Worm (Caenorhabditis elegans) whole organism, early embryonic: ENCODE results near the gene K10G4.5.

Experiments used
- B0310.2 ChIP-seq: sonication (generic microtip); optimal IDR thresholded peaks from 2 replicates; lab custom pipeline; 2016; ENCODE audit warnings: mild to moderate bottlenecking, missing genetic modification characterization, missing compliant biosample characterization
- F13C5.2 ChIP-seq: sonication (generic microtip); optimal IDR thresholded peaks from 2 replicates; lab custom pipeline; 2017; ENCODE audit warnings: mild to moderate bottlenecking, missing genetic modification characterization, inconsistent platforms, missing compliant biosample characterization
- aly-1 ChIP-seq: sonication (generic microtip); optimal IDR thresholded peaks from 2 replicates; lab custom pipeline; 2016; ENCODE audit warnings: missing genetic modification characterization, missing compliant biosample characterization
- ama-1 ChIP-seq: fragments of 150-350 bp; optimal IDR thresholded peaks from 2 replicates; lab custom pipeline; 2014
- ceh-36 ChIP-seq: sonication (generic microtip); optimal IDR thresholded peaks from 2 replicates; lab custom pipeline; 2016; ENCODE audit warnings: missing genetic modification characterization, inconsistent platforms, missing compliant biosample characterization
- flt-1 ChIP-seq: fragments of 200-800 bp; sonication (Bioruptor generic); IDR thresholded peaks from 2 replicates; pipeline ENCODE4 v1.3.6; 2022; ENCODE audit warnings: missing genetic modification characterization, missing compliant biosample characterization
- hmg-4 ChIP-seq: fragments of 200-800 bp; sonication (Bioruptor generic); optimal IDR thresholded peaks from 2 replicates; lab custom pipeline; 2018; ENCODE audit warnings: mild to moderate bottlenecking, missing genetic modification characterization, missing compliant biosample characterization
- hnd-1 ChIP-seq: sonication (generic microtip); optimal IDR thresholded peaks from 2 replicates; lab custom pipeline; 2016; ENCODE audit warnings: missing genetic modification characterization, missing compliant biosample characterization
- pes-1 ChIP-seq: fragments of 200-800 bp; sonication (Bioruptor generic); IDR thresholded peaks from 2 replicates; pipeline ENCODE4 v1.3.6; 2022; ENCODE audit warnings: missing genetic modification reagents, missing genetic modification characterization, missing compliant biosample characterization
- scrt-1 ChIP-seq: fragments of 200-800 bp; sonication (Bioruptor generic); IDR thresholded peaks from 2 replicates; pipeline ENCODE4 v1.3.6; 2022; ENCODE audit warnings: missing genetic modification characterization, missing compliant biosample characterization
- sea-1 ChIP-seq: fragments of 200-800 bp; sonication (Bioruptor generic); conservative IDR thresholded peaks from 2 replicates; pipeline ENCODE4 v1.3.6; 2022; ENCODE audit warnings: missing genetic modification characterization, missing compliant biosample characterization
- tra-4 ChIP-seq: sonication (generic microtip); optimal IDR thresholded peaks from 2 replicates; lab custom pipeline; 2017; ENCODE audit warnings: missing genetic modification characterization, missing compliant biosample characterization

- TF ChIP-seq flt-1 (GFP tag; lab: Robert Waterston, UW) (no peak), hmg-4 (GFP tag; lab: Kevin White, UChicago) (no peak), ama-1 (lab: Kevin White, UChicago) (no peak), hnd-1 (tag; lab: Kevin White, UChicago) (no peak), scrt-1 (GFP tag; lab: Robert Waterston, UW) (no peak), tra-4 (tag; lab: Kevin White, UChicago) (no peak), B0310.2 (tag; lab: Kevin White, UChicago) (no peak), F13C5.2 (tag; lab: Kevin White, UChicago) (no peak), aly-1 (no peak), ceh-36 (tag; lab: Kevin White, UChicago) (no peak), pes-1 (GFP tag; lab: Robert Waterston, UW) (no peak), sea-1 (GFP tag; lab: Robert Waterston, UW) (no peak)
These were observed 43.6 kb upstream of the K10G4.5 start, which contains the start of the genes fbxa-188 and fbxa-189 for ce11 chrV:17344876-17345275.
